Worm (Caenorhabditis elegans) whole organism, early embryonic: ENCODE data around the gene his-70.

ENCODE experiments used
- B0310.2 ChIP-seq: sonication (generic microtip); optimal IDR thresholded peaks from 2 replicates; lab custom pipeline; 2016; ENCODE audit warnings: mild to moderate bottlenecking, missing genetic modification characterization, missing compliant biosample characterization
- F13C5.2 ChIP-seq: sonication (generic microtip); optimal IDR thresholded peaks from 2 replicates; lab custom pipeline; 2017; ENCODE audit warnings: mild to moderate bottlenecking, missing genetic modification characterization, inconsistent platforms, missing compliant biosample characterization
- aly-1 ChIP-seq: sonication (generic microtip); optimal IDR thresholded peaks from 2 replicates; lab custom pipeline; 2016; ENCODE audit warnings: missing genetic modification characterization, missing compliant biosample characterization
- ama-1 ChIP-seq: fragments of 150-350 bp; optimal IDR thresholded peaks from 2 replicates; lab custom pipeline; 2014
- ceh-13 ChIP-seq: fragments of 200-800 bp; sonication (Bioruptor generic); optimal IDR thresholded peaks from 2 replicates; lab custom pipeline; 2018; ENCODE audit warnings: mild to moderate bottlenecking, missing genetic modification characterization, missing compliant biosample characterization
- ceh-36 ChIP-seq: sonication (generic microtip); optimal IDR thresholded peaks from 2 replicates; lab custom pipeline; 2016; ENCODE audit warnings: missing genetic modification characterization, inconsistent platforms, missing compliant biosample characterization
- ets-7 ChIP-seq: sonication (generic microtip); optimal IDR thresholded peaks from 2 replicates; lab custom pipeline; 2016; ENCODE audit warnings: missing genotype, missing genetic modification characterization, missing compliant biosample characterization
- flt-1 ChIP-seq: fragments of 200-800 bp; sonication (Bioruptor generic); IDR thresholded peaks from 2 replicates; pipeline ENCODE4 v1.3.6; 2022; ENCODE audit warnings: missing genetic modification characterization, missing compliant biosample characterization
- hmbx-1 ChIP-seq: sonication (generic microtip); optimal IDR thresholded peaks from 2 replicates; lab custom pipeline; 2016; ENCODE audit warnings: mild to moderate bottlenecking, missing genetic modification characterization, missing compliant biosample characterization
- hmg-4 ChIP-seq: fragments of 200-800 bp; sonication (Bioruptor generic); optimal IDR thresholded peaks from 2 replicates; lab custom pipeline; 2018; ENCODE audit warnings: mild to moderate bottlenecking, missing genetic modification characterization, missing compliant biosample characterization
- hnd-1 ChIP-seq: sonication (generic microtip); optimal IDR thresholded peaks from 2 replicates; lab custom pipeline; 2016; ENCODE audit warnings: missing genetic modification characterization, missing compliant biosample characterization
- pes-1 ChIP-seq: fragments of 200-800 bp; sonication (Bioruptor generic); IDR thresholded peaks from 2 replicates; pipeline ENCODE4 v1.3.6; 2022; ENCODE audit warnings: missing genetic modification reagents, missing genetic modification characterization, missing compliant biosample characterization
- scrt-1 ChIP-seq: fragments of 200-800 bp; sonication (Bioruptor generic); IDR thresholded peaks from 2 replicates; pipeline ENCODE4 v1.3.6; 2022; ENCODE audit warnings: missing genetic modification characterization, missing compliant biosample characterization
- sea-1 ChIP-seq: fragments of 200-800 bp; sonication (Bioruptor generic); conservative IDR thresholded peaks from 2 replicates; pipeline ENCODE4 v1.3.6; 2022; ENCODE audit warnings: missing genetic modification characterization, missing compliant biosample characterization
- tbx-11 ChIP-seq: fragments of 200-800 bp; sonication (Bioruptor generic); IDR thresholded peaks from 2 replicates; pipeline ENCODE4 v1.3.6; 2022; ENCODE audit warnings: missing genetic modification characterization, missing compliant biosample characterization
- tbx-37 ChIP-seq: fragments of 200-800 bp; sonication (Bioruptor generic); conservative IDR thresholded peaks from 2 replicates; pipeline ENCODE4 v1.3.6; 2022; ENCODE audit warnings: missing genetic modification reagents, missing genetic modification characterization, missing compliant biosample characterization
- tra-4 ChIP-seq: sonication (generic microtip); optimal IDR thresholded peaks from 2 replicates; lab custom pipeline; 2017; ENCODE audit warnings: missing genetic modification characterization, missing compliant biosample characterization

The his-70 gene

DNA sequence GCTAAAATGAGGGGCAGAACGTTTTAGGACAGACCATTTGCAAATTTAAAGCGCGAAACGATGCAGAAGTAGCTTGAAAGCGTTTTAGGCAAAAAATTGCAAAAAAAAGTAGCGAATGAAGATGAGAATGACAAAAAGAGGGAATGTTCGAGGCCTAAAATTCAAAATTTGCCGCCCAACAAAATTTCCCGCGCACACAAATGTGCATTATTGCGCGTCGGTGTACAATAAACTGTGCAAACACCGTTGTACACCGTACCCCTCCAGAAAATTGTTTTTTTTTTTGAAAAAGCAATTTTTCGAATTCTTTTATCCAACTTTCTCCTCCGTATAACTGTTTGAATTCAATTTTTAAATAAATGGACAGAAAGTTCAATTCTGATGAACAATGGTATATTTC, 40.1 kb downstream of the his-70 start, which contains the start of gene snpc-3.4:
Gene snpc-3.4, plus strand, starts transcription at position 237 of the 400 bp plus-strand sequence.
- TF ChIP-seq B0310.2 (tag; lab: Kevin White, UChicago): no peak
- no peak for TF ChIP-seq ceh-36
- TF ChIP-seq tbx-37 (GFP tag; lab: Robert Waterston, UW): no peak
- no peak for TF ChIP-seq hnd-1 (tag; lab: Kevin White, UChicago)
- peak; percentile 20 for TF ChIP-seq F13C5.2 (tag; lab: Kevin White, UChicago)
- no peak for TF ChIP-seq tra-4 (tag; lab: Kevin White, UChicago)

DNA sequence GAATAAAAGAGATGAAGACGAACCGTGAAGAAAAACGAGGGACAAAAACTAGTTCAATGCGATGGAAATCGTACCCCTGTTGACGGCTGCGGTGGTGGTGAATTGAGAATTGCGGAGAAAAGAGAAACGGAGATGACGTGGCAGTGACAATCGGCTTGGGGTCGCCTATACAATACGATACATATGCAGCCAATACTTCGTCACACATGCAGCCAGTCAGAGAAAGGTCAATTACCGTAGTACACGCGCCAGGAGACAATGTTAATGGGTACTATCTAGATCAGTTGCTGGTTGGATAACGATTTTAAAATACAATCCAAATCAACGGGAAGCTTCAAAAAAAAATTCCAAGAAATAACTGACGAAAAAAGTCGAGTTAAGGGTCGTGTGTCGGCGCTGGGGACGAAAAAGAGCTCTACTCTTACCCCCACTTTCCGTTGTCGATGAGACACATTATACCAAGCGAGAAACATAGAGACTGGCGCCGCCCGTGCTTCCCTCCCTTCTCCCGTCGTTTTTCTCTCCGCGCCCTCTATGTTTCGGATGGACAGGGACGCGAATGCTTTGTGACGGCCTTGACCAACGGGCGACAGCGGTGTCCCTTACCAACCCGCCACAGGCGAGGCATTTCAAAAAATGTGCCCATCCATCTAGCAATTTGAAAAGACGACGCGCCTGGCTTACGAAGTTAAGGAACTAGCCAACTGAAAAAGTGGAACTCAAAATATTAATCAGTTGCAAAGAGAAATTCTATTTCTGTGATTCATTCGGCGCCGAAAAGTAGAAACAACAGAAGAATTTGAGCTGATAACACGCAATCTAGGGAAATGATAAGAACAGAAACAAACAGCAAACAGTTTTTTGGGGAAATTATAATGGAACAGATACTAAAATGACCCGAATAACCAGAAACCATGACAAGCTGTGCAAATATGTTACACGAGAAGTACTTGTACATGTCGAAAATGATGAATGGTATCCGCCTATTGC, 41.0 kb downstream of the his-70 start:
- peak; percentile 10 for TF ChIP-seq hmg-4 (GFP tag; lab: Kevin White, UChicago)
- no peak for TF ChIP-seq sea-1 (GFP tag; lab: Robert Waterston, UW)

DNA sequence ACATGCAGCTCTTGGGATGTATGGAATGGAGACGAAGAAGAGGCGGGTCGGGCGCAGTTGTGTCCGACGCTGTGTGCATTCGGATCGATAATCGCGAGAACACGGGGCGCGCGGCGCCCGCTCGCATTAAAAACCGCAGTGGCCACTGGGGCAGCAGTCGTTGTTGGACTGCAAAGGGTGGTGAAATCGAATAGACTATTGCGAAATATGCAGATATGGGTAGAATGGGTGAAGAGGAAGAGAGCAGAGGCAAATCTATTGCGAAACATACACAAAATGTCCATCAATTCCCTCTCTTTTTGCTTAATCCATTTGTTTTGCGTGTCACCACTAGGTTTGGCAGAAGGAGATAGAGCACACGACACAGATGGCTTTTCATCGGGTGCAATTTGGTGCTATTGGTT, 41.8 kb downstream of the his-70 start:
- TF ChIP-seq hnd-1 (tag; lab: Kevin White, UChicago) (no peak), B0310.2 (tag; lab: Kevin White, UChicago) (no peak), flt-1 (no peak), tra-4 (tag; lab: Kevin White, UChicago) (no peak), pes-1 (GFP tag; lab: Robert Waterston, UW) (no peak), ceh-36 (no peak), aly-1 (tag; lab: Kevin White, UChicago) (no peak), tbx-37 (GFP tag; lab: Robert Waterston, UW) (no peak), ama-1 (lab: Kevin White, UChicago) (no peak), F13C5.2 (tag; lab: Kevin White, UChicago) (no peak), ceh-13 (GFP tag; lab: Kevin White, UChicago) (no peak), tbx-11 (GFP tag; lab: Robert Waterston, UW) (no peak), scrt-1 (GFP tag; lab: Robert Waterston, UW) (no peak), hmbx-1 (tag; lab: Kevin White, UChicago) (no peak), ets-7 (tag; lab: Kevin White, UChicago) (no peak), hmg-4 (GFP tag; lab: Kevin White, UChicago) (no peak), sea-1 (GFP tag; lab: Robert Waterston, UW) (no peak)

- TF ChIP-seq ets-7 (tag; lab: Kevin White, UChicago) (no peak), scrt-1 (GFP tag; lab: Robert Waterston, UW) (no peak), tra-4 (tag; lab: Kevin White, UChicago) (no peak), B0310.2 (tag; lab: Kevin White, UChicago) (no peak), ama-1 (lab: Kevin White, UChicago) (no peak), hmbx-1 (tag; lab: Kevin White, UChicago) (no peak), pes-1 (GFP tag; lab: Robert Waterston, UW) (no peak), aly-1 (tag; lab: Kevin White, UChicago) (no peak), tbx-11 (GFP tag; lab: Robert Waterston, UW) (no peak), ceh-13 (GFP tag; lab: Kevin White, UChicago) (no peak), hmg-4 (GFP tag; lab: Kevin White, UChicago) (no peak), hnd-1 (tag; lab: Kevin White, UChicago) (no peak), tbx-37 (GFP tag; lab: Robert Waterston, UW) (no peak)
Measured at ce11 chrIII:4017527-4017926, 42.4 kb downstream of the his-70 start, which contains the start of gene tbb-2. tbb-2 (minus strand) TSS chrIII:4017627.

ce11 chrIII:4015382-4015986, 44.4 kb downstream of the his-70 start:
- TF ChIP-seq sea-1 (GFP tag; lab: Robert Waterston, UW) (no peak), B0310.2 (tag; lab: Kevin White, UChicago) (no peak), ama-1 (lab: Kevin White, UChicago) (peak; percentile 38)

DNA sequence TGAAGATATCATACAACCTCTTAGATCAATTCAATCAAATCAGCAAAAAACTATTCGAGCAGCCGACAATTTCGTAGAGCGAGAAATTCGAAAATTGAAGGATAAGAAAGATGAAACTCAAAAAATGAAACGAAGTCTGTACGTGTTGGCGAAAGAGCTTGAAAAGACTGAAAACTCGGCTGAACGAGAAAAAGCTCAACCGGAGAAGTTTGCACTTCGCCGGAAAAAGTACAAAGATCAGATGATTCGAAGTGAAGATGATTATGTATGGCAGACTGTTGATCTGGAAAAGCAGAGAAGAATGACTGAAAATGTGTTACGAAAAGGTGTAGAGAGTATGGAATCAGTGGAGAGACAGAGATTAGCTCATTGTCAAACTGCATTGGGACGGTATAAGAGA, 46.9 kb downstream of the his-70 start:
- TF ChIP-seq aly-1 (tag; lab: Kevin White, UChicago) (no peak), ceh-36 (no peak), ama-1 (lab: Kevin White, UChicago) (no peak), B0310.2 (tag; lab: Kevin White, UChicago) (no peak), flt-1 (no peak), F13C5.2 (tag; lab: Kevin White, UChicago) (no peak), tra-4 (tag; lab: Kevin White, UChicago) (no peak), hnd-1 (tag; lab: Kevin White, UChicago) (no peak), tbx-37 (GFP tag; lab: Robert Waterston, UW) (no peak), ets-7 (tag; lab: Kevin White, UChicago) (no peak), scrt-1 (GFP tag; lab: Robert Waterston, UW) (no peak), hmg-4 (GFP tag; lab: Kevin White, UChicago) (no peak), ceh-13 (GFP tag; lab: Kevin White, UChicago) (no peak), hmbx-1 (tag; lab: Kevin White, UChicago) (no peak), sea-1 (GFP tag; lab: Robert Waterston, UW) (no peak)

- TF ChIP-seq ceh-13 (GFP tag; lab: Kevin White, UChicago) (no peak), sea-1 (GFP tag; lab: Robert Waterston, UW) (no peak), B0310.2 (tag; lab: Kevin White, UChicago) (no peak), tra-4 (tag; lab: Kevin White, UChicago) (no peak), hmbx-1 (tag; lab: Kevin White, UChicago) (no peak), tbx-37 (GFP tag; lab: Robert Waterston, UW) (no peak), pes-1 (GFP tag; lab: Robert Waterston, UW) (no peak), F13C5.2 (tag; lab: Kevin White, UChicago) (no peak), aly-1 (tag; lab: Kevin White, UChicago) (no peak), hmg-4 (GFP tag; lab: Kevin White, UChicago) (no peak)
Measured at ce11 chrIII:4012036-4012435, 47.9 kb downstream of the his-70 start, which contains the start of gene C36E8.4. C36E8.4 (plus strand) TSS chrIII:4012336.
